Fruit fly (Drosophila melanogaster) whole organism, prepupa: ENCODE measurements around the gene Cals.
A peak's percentile ranks its signal among the peaks of the same experiment; 100 is the strongest.

Experiments
- Blimp-1 ChIP-seq: fragments of 200-800 bp; sonication (Bioruptor generic); optimal IDR thresholded peaks from 3 replicates; lab custom pipeline; 2017; ENCODE audit warnings: missing biosample characterization, missing genetic modification characterization, mild to moderate bottlenecking, moderate library complexity, missing genetic modification reagents
- CG10631 ChIP-seq: fragments of 200-800 bp; sonication (Bioruptor generic); optimal IDR thresholded peaks from 2 replicates; lab custom pipeline; 2016; ENCODE audit warnings: missing biosample characterization, missing genetic modification characterization
- CG10669 ChIP-seq: fragments of 200-800 bp; sonication (Bioruptor generic); optimal IDR thresholded peaks from 3 replicates; lab custom pipeline; 2018; ENCODE audit warnings: missing biosample characterization, mild to moderate bottlenecking, missing genetic modification characterization, moderate library complexity
- CG11762 ChIP-seq: fragments of 200-800 bp; sonication (Bioruptor generic); optimal IDR thresholded peaks from 3 replicates; lab custom pipeline; 2016; ENCODE audit warnings: missing biosample characterization, missing genetic modification characterization; ENCODE audit not compliant: insufficient read depth
- CG16779 ChIP-seq: fragments of 200-800 bp; sonication (Bioruptor generic); optimal IDR thresholded peaks from 3 replicates; lab custom pipeline; 2017; ENCODE audit warnings: missing biosample characterization, mild to moderate bottlenecking, missing genetic modification characterization
- CG31627 ChIP-seq: fragments of 200-800 bp; sonication (Bioruptor generic); optimal IDR thresholded peaks from 3 replicates; lab custom pipeline; 2016; ENCODE audit warnings: missing biosample characterization, missing genetic modification characterization
- CG34406 ChIP-seq: fragments of 200-800 bp; sonication (Bioruptor generic); optimal IDR thresholded peaks from 3 replicates; lab custom pipeline; 2016; ENCODE audit warnings: missing biosample characterization, missing genetic modification characterization
- CG4318 ChIP-seq: fragments of 200-800 bp; sonication (Bioruptor generic); optimal IDR thresholded peaks from 3 replicates; lab custom pipeline; 2017; ENCODE audit warnings: missing biosample characterization, mild to moderate bottlenecking, missing genetic modification characterization
- CG6276 ChIP-seq: fragments of 200-800 bp; sonication (Bioruptor generic); optimal IDR thresholded peaks from 2 replicates; lab custom pipeline; 2017; ENCODE audit warnings: missing biosample characterization, mild to moderate bottlenecking, missing genetic modification characterization
- CG6808 ChIP-seq: fragments of 200-800 bp; sonication (Bioruptor generic); optimal IDR thresholded peaks from 3 replicates; lab custom pipeline; 2017; ENCODE audit warnings: missing biosample characterization, missing genetic modification characterization, mild to moderate bottlenecking, moderate library complexity, missing genetic modification reagents
- CG7368 ChIP-seq: fragments of 200-800 bp; sonication (Bioruptor generic); optimal IDR thresholded peaks from 3 replicates; lab custom pipeline; 2016; ENCODE audit warnings: missing biosample characterization, missing genetic modification characterization
- CG8319 ChIP-seq: fragments of 200-800 bp; sonication (Bioruptor generic); optimal IDR thresholded peaks from 3 replicates; lab custom pipeline; 2016; ENCODE audit warnings: missing biosample characterization, missing genetic modification characterization
- Eip75B ChIP-seq: fragments of 200-800 bp; sonication (Bioruptor generic); optimal IDR thresholded peaks from 3 replicates; lab custom pipeline; 2016; ENCODE audit warnings: missing biosample characterization, missing genetic modification characterization
- Eip78C ChIP-seq: fragments of 200-800 bp; sonication (Bioruptor generic); peaks from one replicate; lab custom pipeline; 2016; ENCODE audit warnings: missing biosample characterization, missing genetic modification characterization
- Eip93F ChIP-seq: fragments of 200-800 bp; sonication (Bioruptor generic); optimal IDR thresholded peaks from 2 replicates; lab custom pipeline; 2016; ENCODE audit warnings: missing biosample characterization, mild to moderate bottlenecking, missing genetic modification characterization
- Ets21C ChIP-seq: fragments of 200-800 bp; sonication (Bioruptor generic); optimal IDR thresholded peaks from 3 replicates; lab custom pipeline; 2016; ENCODE audit warnings: missing biosample characterization, missing genetic modification characterization
- Ets96B ChIP-seq: fragments of 200-800 bp; optimal IDR thresholded peaks from 2 replicates; lab custom pipeline; 2019; ENCODE audit warnings: missing biosample characterization, mild to moderate bottlenecking, missing genetic modification characterization, moderate library complexity
- Hr38 ChIP-seq: sonication (Bioruptor generic); optimal IDR thresholded peaks from 2 replicates; lab custom pipeline; 2016; ENCODE audit warnings: missing biosample characterization, missing genetic modification characterization
- Hr39 ChIP-seq: fragments of 200-800 bp; sonication (Bioruptor generic); optimal IDR thresholded peaks from 2 replicates; lab custom pipeline; 2016; ENCODE audit warnings: missing biosample characterization, missing genetic modification characterization
- Lpt ChIP-seq: fragments of 200-800 bp; sonication (Bioruptor generic); optimal IDR thresholded peaks from 3 replicates; lab custom pipeline; 2016; ENCODE audit warnings: missing biosample characterization, missing genetic modification characterization
- Met ChIP-seq: fragments of 200-800 bp; sonication (Bioruptor generic); optimal IDR thresholded peaks from 3 replicates; lab custom pipeline; 2016; ENCODE audit warnings: missing biosample characterization, missing genetic modification characterization
- OdsH ChIP-seq: fragments of 200-800 bp; sonication (Bioruptor generic); optimal IDR thresholded peaks from 3 replicates; lab custom pipeline; 2016; ENCODE audit warnings: missing biosample characterization, missing genetic modification characterization
- Sox14 ChIP-seq: fragments of 200-800 bp; sonication (Bioruptor generic); optimal IDR thresholded peaks from 3 replicates; lab custom pipeline; 2016; ENCODE audit warnings: missing biosample characterization, missing genetic modification characterization
- Sox15 ChIP-seq: fragments of 200-800 bp; sonication (Bioruptor generic); optimal IDR thresholded peaks from 3 replicates; lab custom pipeline; 2016; ENCODE audit warnings: missing biosample characterization, missing genetic modification characterization
- cyc ChIP-seq: fragments of 200-800 bp; sonication (Bioruptor generic); optimal IDR thresholded peaks from 3 replicates; lab custom pipeline; 2016; ENCODE audit warnings: missing biosample characterization, missing genetic modification characterization
- dsx ChIP-seq: fragments of 200-800 bp; optimal IDR thresholded peaks from 3 replicates; lab custom pipeline; 2019; ENCODE audit warnings: missing biosample characterization, mild to moderate bottlenecking, missing genetic modification characterization, moderate library complexity; ENCODE audit not compliant: poor library complexity, severe bottlenecking
- esn ChIP-seq: fragments of 200-800 bp; sonication (Bioruptor generic); optimal IDR thresholded peaks from 2 replicates; lab custom pipeline; 2016; ENCODE audit warnings: missing biosample characterization, mild to moderate bottlenecking, missing genetic modification characterization, moderate library complexity
- fd85E ChIP-seq: fragments of 200-800 bp; sonication (Bioruptor generic); optimal IDR thresholded peaks from 3 replicates; lab custom pipeline; 2016; ENCODE audit warnings: missing biosample characterization, missing genetic modification characterization
- fkh ChIP-seq: fragments of 200-800 bp; sonication (Bioruptor generic); optimal IDR thresholded peaks from 3 replicates; lab custom pipeline; 2017; ENCODE audit warnings: missing biosample characterization, mild to moderate bottlenecking, missing genetic modification characterization, moderate library complexity
- lz ChIP-seq: fragments of 200-800 bp; sonication (Bioruptor generic); optimal IDR thresholded peaks from 3 replicates; lab custom pipeline; 2016; ENCODE audit warnings: missing biosample characterization, missing genetic modification characterization
- pdm3 ChIP-seq: fragments of 200-800 bp; sonication (Bioruptor generic); optimal IDR thresholded peaks from 3 replicates; lab custom pipeline; 2016; ENCODE audit warnings: missing biosample characterization, missing genetic modification characterization
- salr ChIP-seq, 2 experiments: fragments of 200-800 bp; sonication (Bioruptor generic); optimal IDR thresholded peaks; 3 replicates each; lab custom pipeline; 2016 to 2018; ENCODE audit warnings: missing biosample characterization in 2 of 2, missing genetic modification characterization in 2 of 2, mild to moderate bottlenecking in 1 of 2
- spab ChIP-seq: fragments of 200-800 bp; sonication (Bioruptor generic); optimal IDR thresholded peaks from 2 replicates; lab custom pipeline; 2017; ENCODE audit warnings: missing biosample characterization, mild to moderate bottlenecking, missing genetic modification characterization, missing genetic modification reagents
- topi ChIP-seq: fragments of 200-800 bp; sonication (Bioruptor generic); optimal IDR thresholded peaks from 3 replicates; lab custom pipeline; 2016; ENCODE audit warnings: missing biosample characterization, missing genetic modification characterization
- vri ChIP-seq: fragments of 200-800 bp; sonication (Bioruptor generic); optimal IDR thresholded peaks from 3 replicates; lab custom pipeline; 2016; ENCODE audit warnings: missing biosample characterization, mild to moderate bottlenecking, missing genetic modification characterization

Cals gene

dm6 chr4:1123769-1124493, 774 bp upstream of the Cals start, which contains the start of gene Arf4:
Gene Arf4, plus strand, starts transcription at chr4:1124167.
- TF ChIP-seq Eip93F (GFP tag; lab: Kevin White, UChicago) (no peak), CG16779 (tag; lab: Kevin White, UChicago) (no peak), Ets21C (GFP tag; lab: Kevin White, UChicago) (peak; percentile 2), CG4318 (peak; percentile 49), Met (GFP tag; lab: Kevin White, UChicago) (no peak), OdsH (GFP tag; lab: Kevin White, UChicago) (no peak), CG31627 (no peak), CG10631 (GFP tag; lab: Kevin White, UChicago) (no peak), pdm3 (GFP tag; lab: Kevin White, UChicago) (peak; percentile 1), Eip75B (no peak), CG10669 (GFP tag; lab: Kevin White, UChicago) (no peak), spab (GFP tag; lab: Kevin White, UChicago) (no peak), Sox14 (GFP tag; lab: Kevin White, UChicago) (no peak), CG34406 (GFP tag; lab: Kevin White, UChicago) (no peak), lz (GFP tag; lab: Kevin White, UChicago) (no peak), dsx (GFP tag; lab: Kevin White, UChicago) (no peak), Hr39 (GFP tag; lab: Kevin White, UChicago) (peak; percentile 16), Sox15 (peak; percentile 2), fd85E (GFP tag; lab: Kevin White, UChicago) (no peak), vri (no peak), CG11762 (GFP tag; lab: Kevin White, UChicago) (no peak), Lpt (no peak), cyc (no peak), Eip78C (peak; percentile 62), CG6808 (GFP tag; lab: Kevin White, UChicago) (no peak), CG7368 (no peak), salr (GFP tag; optimal IDR thresholded peaks at IDR 0.05; lab: Kevin White, UChicago) (peak in 1 of 2 experiments; percentile 13), fkh (GFP tag; lab: Kevin White, UChicago) (no peak)
- TF ChIP-seq, all 60 proteins: peak for 7

- TF ChIP-seq esn (GFP tag; lab: Kevin White, UChicago) (no peak), Blimp-1 (no peak), CG4318 (no peak), Ets21C (GFP tag; lab: Kevin White, UChicago) (no peak)
Observed at dm6 chr4:1121888-1122287, 1.3 kb downstream of the Cals start.

dm6 chr4:1115299-1115698, 7.9 kb downstream of the Cals start:
- TF ChIP-seq CG34406 (GFP tag; lab: Kevin White, UChicago): no peak
- TF ChIP-seq CG16779 (tag; lab: Kevin White, UChicago): no peak
- no peak for TF ChIP-seq Eip78C
- no peak for TF ChIP-seq topi
- TF ChIP-seq CG8319 (GFP tag; lab: Kevin White, UChicago): no peak
- TF ChIP-seq Ets96B: no peak
- no peak for TF ChIP-seq Hr38 (GFP tag; lab: Kevin White, UChicago)
- TF ChIP-seq CG6276 (GFP tag; lab: Kevin White, UChicago): no peak
- TF ChIP-seq, all 60 proteins: peak for 0
